Fruit fly (Drosophila melanogaster) whole organism, embryonic: ENCODE measurements around the gene ball.

Experiments used
- BEAF-32 ChIP-seq: fragments of 200-800 bp; sonication (Bioruptor generic); optimal IDR thresholded peaks from 3 replicates; lab custom pipeline; 2017; ENCODE audit warnings: missing biosample characterization, missing genetic modification characterization, mild to moderate bottlenecking, moderate library complexity, missing genetic modification reagents
- CG10321 ChIP-seq: fragments of 200-800 bp; sonication (Bioruptor generic); IDR thresholded peaks from 2 replicates; pipeline ENCODE4 v1.3.6; 2022; ENCODE audit warnings: missing biosample characterization, missing genetic modification characterization
- CG10654 ChIP-seq: fragments of 200-800 bp; sonication (Bioruptor generic); optimal IDR thresholded peaks from 2 replicates; lab custom pipeline; 2016; ENCODE audit warnings: missing biosample characterization, missing genetic modification characterization
- CG11560 ChIP-seq: fragments of 200-800 bp; sonication (Bioruptor generic); IDR thresholded peaks from 3 replicates; pipeline ENCODE4 v1.3.6; 2022; ENCODE audit warnings: missing biosample characterization, missing genetic modification characterization
- CG13296 ChIP-seq: fragments of 200-800 bp; sonication (Bioruptor generic); optimal IDR thresholded peaks from 3 replicates; lab custom pipeline; 2018; ENCODE audit warnings: missing biosample characterization, mild to moderate bottlenecking, missing genetic modification characterization
- CG14710 ChIP-seq: fragments of 200-800 bp; sonication (Bioruptor generic); optimal IDR thresholded peaks from 3 replicates; lab custom pipeline; 2019; ENCODE audit warnings: missing biosample characterization, mild to moderate bottlenecking, missing genetic modification characterization, moderate library complexity
- CG15479 ChIP-seq: fragments of 200-800 bp; sonication (Bioruptor generic); optimal IDR thresholded peaks from 3 replicates; lab custom pipeline; 2019; ENCODE audit warnings: missing biosample characterization, mild to moderate bottlenecking, missing genetic modification characterization, moderate library complexity
- CG15514 ChIP-seq: fragments of 200-800 bp; sonication (Bioruptor generic); optimal IDR thresholded peaks from 3 replicates; lab custom pipeline; 2017; ENCODE audit warnings: missing biosample characterization, missing genetic modification characterization, mild to moderate bottlenecking, moderate library complexity, missing genetic modification reagents
- CG17328 ChIP-seq: fragments of 200-800 bp; sonication (Bioruptor generic); IDR thresholded peaks from 2 replicates; pipeline ENCODE4 v1.3.6; 2022; ENCODE audit warnings: missing biosample characterization, missing genetic modification characterization
- CG17829 ChIP-seq: fragments of 200-800 bp; optimal IDR thresholded peaks from 2 replicates; lab custom pipeline; 2019; ENCODE audit warnings: missing biosample characterization, mild to moderate bottlenecking, missing genetic modification characterization, moderate library complexity
- CG17912 ChIP-seq: fragments of 200-800 bp; sonication (Bioruptor generic); optimal IDR thresholded peaks from 2 replicates; lab custom pipeline; 2018; ENCODE audit warnings: missing biosample characterization, mild to moderate bottlenecking, missing genetic modification characterization
- CG18619 ChIP-seq: fragments of 200-800 bp; sonication (Bioruptor generic); optimal IDR thresholded peaks from 3 replicates; lab custom pipeline; 2017; ENCODE audit warnings: missing biosample characterization, mild to moderate bottlenecking, missing genetic modification characterization
- CG34376 ChIP-seq: fragments of 200-800 bp; sonication (Bioruptor generic); optimal IDR thresholded peaks from 2 replicates; lab custom pipeline; 2018; ENCODE audit warnings: missing biosample characterization, mild to moderate bottlenecking, missing genetic modification characterization
- CG5245 ChIP-seq: fragments of 200-800 bp; sonication (Bioruptor generic); optimal IDR thresholded peaks from 3 replicates; lab custom pipeline; 2016; ENCODE audit warnings: missing biosample characterization, missing genetic modification characterization
- CG6175 ChIP-seq: fragments of 200-800 bp; sonication (Bioruptor generic); IDR thresholded peaks from 3 replicates; pipeline ENCODE4 v1.3.6; 2022; ENCODE audit warnings: missing biosample characterization, missing genetic modification characterization
- CG6254 ChIP-seq: fragments of 200-800 bp; sonication (Bioruptor generic); optimal IDR thresholded peaks from 3 replicates; lab custom pipeline; 2017; ENCODE audit warnings: mild to moderate bottlenecking, missing biosample characterization, missing genetic modification reagents, missing genetic modification characterization
- Dip3 ChIP-seq: fragments of 200-800 bp; sonication (Bioruptor generic); optimal IDR thresholded peaks from 3 replicates; lab custom pipeline; 2016; ENCODE audit warnings: missing biosample characterization, missing genetic modification characterization
- Doc2 ChIP-seq: fragments of 200-800 bp; sonication (Bioruptor generic); IDR thresholded peaks from 2 replicates; pipeline ENCODE4 v1.3.6; 2022; ENCODE audit warnings: missing biosample characterization, missing genetic modification characterization
- Dref ChIP-seq: fragments of 200-800 bp; sonication (Bioruptor generic); IDR thresholded peaks from 2 replicates; pipeline ENCODE4 v1.3.6; 2022; ENCODE audit warnings: missing biosample characterization, missing genetic modification characterization
- E2f1 ChIP-seq: fragments of 200-800 bp; sonication (Bioruptor generic); IDR thresholded peaks from 2 replicates; pipeline ENCODE4 v1.3.6; 2022; ENCODE audit warnings: missing biosample characterization, missing genetic modification characterization
- HmgZ ChIP-seq: fragments of 200-800 bp; sonication (Bioruptor generic); optimal IDR thresholded peaks from 2 replicates; lab custom pipeline; 2018; ENCODE audit warnings: missing biosample characterization, mild to moderate bottlenecking, missing genetic modification characterization
- Hr3 ChIP-seq: fragments of 200-800 bp; sonication (Bioruptor generic); optimal IDR thresholded peaks from 3 replicates; lab custom pipeline; 2016; ENCODE audit warnings: missing biosample characterization, missing genetic modification characterization
- Kr ChIP-seq: fragments of 200-800 bp; sonication (Bioruptor generic); optimal IDR thresholded peaks from 2 replicates; lab custom pipeline; 2017; ENCODE audit warnings: missing biosample characterization, mild to moderate bottlenecking, missing genetic modification characterization
- Lim3 ChIP-seq: fragments of 200-800 bp; sonication (Bioruptor generic); IDR thresholded peaks from 2 replicates; pipeline ENCODE4 v1.3.6; 2022; ENCODE audit warnings: missing biosample characterization, missing genetic modification characterization
- MBD-R2 ChIP-seq: fragments of 200-800 bp; sonication (Bioruptor generic); IDR thresholded peaks from 2 replicates; pipeline ENCODE4 v1.3.6; 2022; ENCODE audit warnings: missing biosample characterization, missing genetic modification characterization
- Mad ChIP-seq: fragments of 200-800 bp; sonication (Bioruptor generic); optimal IDR thresholded peaks from 2 replicates; lab custom pipeline; 2016; ENCODE audit warnings: missing biosample characterization, missing genetic modification characterization
- Myb ChIP-seq: fragments of 200-800 bp; sonication (Bioruptor generic); optimal IDR thresholded peaks from 2 replicates; lab custom pipeline; 2016; ENCODE audit warnings: missing biosample characterization, missing genetic modification characterization
- Neu2 ChIP-seq: fragments of 200-800 bp; sonication (Bioruptor generic); optimal IDR thresholded peaks from 3 replicates; lab custom pipeline; 2016; ENCODE audit warnings: missing biosample characterization, missing genetic modification characterization, borderline replicate concordance
- Nf-YB ChIP-seq: fragments of 200-800 bp; sonication (Bioruptor generic); optimal IDR thresholded peaks from 3 replicates; lab custom pipeline; 2019; ENCODE audit warnings: missing biosample characterization, mild to moderate bottlenecking, missing genetic modification characterization, moderate library complexity
- Nf-YC ChIP-seq: fragments of 200-800 bp; optimal IDR thresholded peaks from 3 replicates; lab custom pipeline; 2019; ENCODE audit warnings: missing biosample characterization, mild to moderate bottlenecking, missing genetic modification characterization, moderate library complexity
- ac ChIP-seq: fragments of 200-800 bp; sonication (Bioruptor generic); optimal IDR thresholded peaks from 3 replicates; lab custom pipeline; 2017; ENCODE audit warnings: missing biosample characterization, mild to moderate bottlenecking, missing genetic modification characterization
- az2 ChIP-seq: fragments of 200-800 bp; sonication (Bioruptor generic); optimal IDR thresholded peaks from 3 replicates; lab custom pipeline; 2016; ENCODE audit warnings: missing biosample characterization, missing genetic modification characterization
- btn ChIP-seq: fragments of 200-800 bp; sonication (Bioruptor generic); optimal IDR thresholded peaks from 2 replicates; lab custom pipeline; 2016; ENCODE audit warnings: missing biosample characterization, missing genetic modification characterization
- dimm ChIP-seq: fragments of 200-800 bp; sonication (Bioruptor generic); IDR thresholded peaks from 2 replicates; pipeline ENCODE4 v1.3.6; 2022; ENCODE audit warnings: missing biosample characterization, missing genetic modification characterization
- esg ChIP-seq: fragments of 200-800 bp; sonication (Bioruptor generic); conservative IDR thresholded peaks from 2 replicates; pipeline ENCODE4 v1.3.6; 2022; ENCODE audit warnings: missing biosample characterization, missing genetic modification characterization
- fd96Cb ChIP-seq: fragments of 200-800 bp; sonication (Bioruptor generic); optimal IDR thresholded peaks from 2 replicates; lab custom pipeline; 2018; ENCODE audit warnings: missing biosample characterization, mild to moderate bottlenecking, missing genetic modification characterization, moderate library complexity
- hth ChIP-seq: fragments of >200 bp; optimal IDR thresholded peaks from 2 replicates; lab custom pipeline; 2017; ENCODE audit warnings: inconsistent platforms
- lab ChIP-seq: fragments of 200-800 bp; sonication (Bioruptor generic); optimal IDR thresholded peaks from 3 replicates; lab custom pipeline; 2017; ENCODE audit warnings: missing biosample characterization, missing genetic modification characterization, mild to moderate bottlenecking, moderate library complexity, missing genetic modification reagents
- lilli ChIP-seq: fragments of 200-800 bp; sonication (Bioruptor generic); optimal IDR thresholded peaks from 3 replicates; lab custom pipeline; 2016; ENCODE audit warnings: missing biosample characterization, missing genetic modification characterization
- lov ChIP-seq, 2 experiments: fragments of 200-800 bp in 1 of 2; fragments of >200 bp in 1 of 2; sonication (Bioruptor generic) in 1 of 2; IDR thresholded peaks in 1 of 2; optimal IDR thresholded peaks in 1 of 2; 2 replicates in 1 of 2; 3 replicates in 1 of 2; pipeline versions ENCODE4 v1.3.6 to Lab custom; 2017 to 2022; ENCODE audit warnings: missing biosample characterization in 1 of 2, missing genetic modification characterization in 1 of 2
- mirr ChIP-seq: fragments of 200-800 bp; sonication (Bioruptor generic); optimal IDR thresholded peaks from 3 replicates; lab custom pipeline; 2018; ENCODE audit warnings: missing biosample characterization, mild to moderate bottlenecking, missing genetic modification characterization
- pnt ChIP-seq: fragments of 200-800 bp; sonication (Bioruptor generic); optimal IDR thresholded peaks from 3 replicates; lab custom pipeline; 2016; ENCODE audit warnings: missing biosample characterization, missing genetic modification characterization
- pzg ChIP-seq: fragments of 200-800 bp; sonication (Bioruptor generic); optimal IDR thresholded peaks from 3 replicates; lab custom pipeline; 2018; ENCODE audit warnings: missing biosample characterization, mild to moderate bottlenecking, missing genetic modification characterization, moderate library complexity
- sens-2 ChIP-seq: fragments of 200-800 bp; sonication (Bioruptor generic); IDR thresholded peaks from 2 replicates; pipeline ENCODE4 v1.3.6; 2022; ENCODE audit warnings: missing biosample characterization, missing genetic modification characterization
- seq ChIP-seq: fragments of 200-800 bp; sonication (Bioruptor generic); IDR thresholded peaks from 2 replicates; pipeline ENCODE4 v1.3.6; 2022; ENCODE audit warnings: missing biosample characterization, missing genetic modification characterization
- slp2 ChIP-seq: fragments of 200-800 bp; sonication (Bioruptor generic); optimal IDR thresholded peaks from 2 replicates; lab custom pipeline; 2016; ENCODE audit warnings: missing biosample characterization, missing genetic modification characterization
- sug ChIP-seq: fragments of 200-800 bp; optimal IDR thresholded peaks from 2 replicates; lab custom pipeline; 2019; ENCODE audit warnings: missing biosample characterization, mild to moderate bottlenecking, missing genetic modification characterization, moderate library complexity
- tap ChIP-seq: fragments of 200-800 bp; optimal IDR thresholded peaks from 3 replicates; lab custom pipeline; 2019; ENCODE audit warnings: missing biosample characterization, mild to moderate bottlenecking, missing genetic modification characterization, moderate library complexity
- unpg ChIP-seq: fragments of 200-800 bp; sonication (Bioruptor generic); optimal IDR thresholded peaks from 3 replicates; lab custom pipeline; 2018; ENCODE audit warnings: missing biosample characterization, mild to moderate bottlenecking, missing genetic modification characterization, moderate library complexity
- zf30C ChIP-seq: fragments of 200-800 bp; sonication (Bioruptor generic); optimal IDR thresholded peaks from 3 replicates; lab custom pipeline; 2018; ENCODE audit warnings: missing biosample characterization, mild to moderate bottlenecking, missing genetic modification characterization

The ball gene

DNA sequence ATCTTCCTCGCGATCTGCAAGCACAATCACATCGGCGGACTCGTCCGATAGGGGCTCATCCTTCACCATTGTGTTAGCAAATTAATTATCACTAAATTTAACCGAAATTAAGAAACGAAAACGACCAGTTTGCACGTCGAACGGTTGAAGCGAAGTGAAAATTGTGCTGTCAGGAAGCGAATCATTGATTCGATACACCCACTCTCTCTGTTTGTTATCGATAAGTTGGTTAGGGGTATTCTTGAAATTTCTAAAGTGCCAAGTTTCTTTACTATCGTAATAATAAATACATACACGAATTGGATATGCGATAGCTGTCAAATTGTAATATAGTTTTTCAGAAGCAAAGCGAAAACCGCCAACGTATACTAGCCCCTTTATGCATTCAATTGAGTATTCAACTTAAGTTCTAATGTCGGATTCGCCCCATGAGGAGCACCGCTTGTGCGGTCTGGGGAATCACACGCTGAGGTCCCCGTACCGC, 9.0 kb upstream of the ball start, which contains the start of gene Rb97D (continued):
- TF ChIP-seq az2 (GFP tag; lab: Kevin White, UChicago) (peak; percentile 64), sug (tag; lab: Kevin White, UChicago) (peak; percentile 67), Myb (GFP tag; lab: Kevin White, UChicago) (peak; percentile 50), CG18619 (GFP tag; lab: Kevin White, UChicago) (peak; percentile 68), ac (GFP tag; lab: Kevin White, UChicago) (peak; percentile 24), pzg (GFP tag; lab: Kevin White, UChicago) (peak; percentile 43), CG14710 (tag; lab: Kevin White, UChicago) (peak; percentile 67), lilli (GFP tag; lab: Kevin White, UChicago) (peak; percentile 80), slp2 (peak; percentile 32), Dip3 (GFP tag; lab: Kevin White, UChicago) (no peak), dimm (no peak), HmgZ (tag; lab: Kevin White, UChicago) (peak; percentile 82), Dref (peak; percentile 71), CG15514 (GFP tag; lab: Kevin White, UChicago) (peak; percentile 87), seq (GFP tag; lab: Robert Waterston, UW) (peak; percentile 32; the same call in 1 of the 2 replicates), CG6254 (GFP tag; lab: Kevin White, UChicago) (no peak), Lim3 (GFP tag; lab: Robert Waterston, UW) (no peak), CG5245 (GFP tag; lab: Kevin White, UChicago) (peak; percentile 55), BEAF-32 (GFP tag; lab: Kevin White, UChicago) (peak; percentile 84), CG17829 (tag; lab: Kevin White, UChicago) (peak; percentile 78), fd96Cb (tag; lab: Kevin White, UChicago) (peak; percentile 37), tap (tag; lab: Kevin White, UChicago) (peak; percentile 14), Nf-YB (GFP tag; lab: Kevin White, UChicago) (peak; percentile 50), btn (GFP tag; lab: Kevin White, UChicago) (no peak), Mad (GFP tag; lab: Kevin White, UChicago) (peak; percentile 56), CG34376 (peak; percentile 51), CG13296 (GFP tag; lab: Kevin White, UChicago) (peak; percentile 73), CG6175 (GFP tag; lab: Robert Waterston, UW) (peak; percentile 59; the same call in 2 of the 3 replicates), Hr3 (peak; percentile 65), Kr (GFP tag; lab: Kevin White, UChicago) (no peak), lab (GFP tag; lab: Kevin White, UChicago) (peak; percentile 71), CG17328 (GFP tag; lab: Robert Waterston, UW) (peak; percentile 78), Nf-YC (tag; lab: Kevin White, UChicago) (peak; percentile 64), CG11560 (tag; lab: Robert Waterston, UW) (peak; percentile 48; the same call in 1 of the 3 replicates), unpg (GFP tag; lab: Kevin White, UChicago) (peak; percentile 74), pnt (GFP tag; lab: Kevin White, UChicago) (peak; percentile 49), CG17912 (no peak), lov (optimal IDR thresholded peaks at IDR 0.05; lab: Kevin White, UChicago) (no peak), lov (GFP tag; IDR thresholded peaks at IDR 0.05; lab: Robert Waterston, UW) (no peak), zf30C (no peak), CG15479 (GFP tag; lab: Kevin White, UChicago) (no peak), CG10654 (GFP tag; lab: Kevin White, UChicago) (peak; percentile 61), Neu2 (GFP tag; lab: Kevin White, UChicago) (peak; percentile 13), E2f1 (GFP tag; lab: Robert Waterston, UW) (peak; percentile 54; the same call in 1 of the 2 replicates), sens-2 (GFP tag; lab: Robert Waterston, UW) (peak; percentile 53), esg (no peak; the same call in 1 of the 2 replicates), hth (lab: Kevin White, UChicago) (no peak), MBD-R2 (peak; percentile 74), CG10321 (GFP tag; lab: Robert Waterston, UW) (no peak), mirr (GFP tag; lab: Kevin White, UChicago) (no peak), Doc2 (GFP tag; lab: Robert Waterston, UW) (no peak)
